Fruit fly (Drosophila melanogaster) whole organism, prepupa: ENCODE results near the gene wg.

ENCODE experiments used
- CG10631 ChIP-seq: fragments of 200-800 bp; sonication (Bioruptor generic); optimal IDR thresholded peaks from 2 replicates; lab custom pipeline; 2016; ENCODE audit warnings: missing biosample characterization, missing genetic modification characterization
- CG11294 ChIP-seq: fragments of 200-800 bp; sonication (Bioruptor generic); IDR thresholded peaks from 2 replicates; pipeline ENCODE4 v1.3.6; 2022; ENCODE audit warnings: missing biosample characterization, missing genetic modification characterization
- CG11762 ChIP-seq: fragments of 200-800 bp; sonication (Bioruptor generic); optimal IDR thresholded peaks from 3 replicates; lab custom pipeline; 2016; ENCODE audit warnings: missing biosample characterization, missing genetic modification characterization; ENCODE audit not compliant: insufficient read depth
- CG11902 ChIP-seq: fragments of 200-800 bp; sonication (Bioruptor generic); optimal IDR thresholded peaks from 3 replicates; lab custom pipeline; 2016; ENCODE audit warnings: missing biosample characterization, missing genetic modification characterization
- CG15336 ChIP-seq: fragments of 200-800 bp; sonication (Bioruptor generic); IDR thresholded peaks from 2 replicates; pipeline ENCODE4 v1.3.6; 2022; ENCODE audit warnings: missing biosample characterization, missing genetic modification characterization
- CG1621 ChIP-seq: fragments of 200-800 bp; sonication (Bioruptor generic); optimal IDR thresholded peaks from 3 replicates; lab custom pipeline; 2018; ENCODE audit warnings: missing biosample characterization, mild to moderate bottlenecking, missing genetic modification characterization
- CG3032 ChIP-seq: fragments of 200-800 bp; optimal IDR thresholded peaks from 2 replicates; lab custom pipeline; 2019; ENCODE audit warnings: missing biosample characterization, mild to moderate bottlenecking, missing genetic modification characterization, moderate library complexity
- CG31627 ChIP-seq: fragments of 200-800 bp; sonication (Bioruptor generic); optimal IDR thresholded peaks from 3 replicates; lab custom pipeline; 2016; ENCODE audit warnings: missing biosample characterization, missing genetic modification characterization
- CG32006 ChIP-seq: fragments of 200-800 bp; sonication (Bioruptor generic); optimal IDR thresholded peaks from 3 replicates; lab custom pipeline; 2017; ENCODE audit warnings: missing biosample characterization, mild to moderate bottlenecking, missing genetic modification characterization
- CG3919 ChIP-seq: fragments of 200-800 bp; sonication (Bioruptor generic); optimal IDR thresholded peaks from 3 replicates; lab custom pipeline; 2016; ENCODE audit warnings: missing biosample characterization, missing genetic modification characterization
- CG4318 ChIP-seq: fragments of 200-800 bp; sonication (Bioruptor generic); optimal IDR thresholded peaks from 3 replicates; lab custom pipeline; 2017; ENCODE audit warnings: missing biosample characterization, mild to moderate bottlenecking, missing genetic modification characterization
- CG6163 ChIP-seq: fragments of 200-800 bp; sonication (Bioruptor generic); IDR thresholded peaks from 3 replicates; pipeline ENCODE4 v1.3.6; 2022; ENCODE audit warnings: missing biosample characterization, missing genetic modification characterization
- CG6276 ChIP-seq: fragments of 200-800 bp; sonication (Bioruptor generic); optimal IDR thresholded peaks from 2 replicates; lab custom pipeline; 2017; ENCODE audit warnings: missing biosample characterization, mild to moderate bottlenecking, missing genetic modification characterization
- CG6854 ChIP-seq: fragments of 200-800 bp; sonication (Bioruptor generic); optimal IDR thresholded peaks from 2 replicates; lab custom pipeline; 2017; ENCODE audit warnings: missing biosample characterization, mild to moderate bottlenecking, missing genetic modification characterization
- CG7368 ChIP-seq: fragments of 200-800 bp; sonication (Bioruptor generic); optimal IDR thresholded peaks from 3 replicates; lab custom pipeline; 2016; ENCODE audit warnings: missing biosample characterization, missing genetic modification characterization
- CG8119 ChIP-seq: fragments of 200-800 bp; sonication (Bioruptor generic); IDR thresholded peaks from 3 replicates; pipeline ENCODE4 v1.3.6; 2022; ENCODE audit warnings: missing biosample characterization, missing genetic modification characterization
- Eip78C ChIP-seq: fragments of 200-800 bp; sonication (Bioruptor generic); peaks from one replicate; lab custom pipeline; 2016; ENCODE audit warnings: missing biosample characterization, missing genetic modification characterization
- Eip93F ChIP-seq: fragments of 200-800 bp; sonication (Bioruptor generic); optimal IDR thresholded peaks from 2 replicates; lab custom pipeline; 2016; ENCODE audit warnings: missing biosample characterization, mild to moderate bottlenecking, missing genetic modification characterization
- Ets96B ChIP-seq: fragments of 200-800 bp; optimal IDR thresholded peaks from 2 replicates; lab custom pipeline; 2019; ENCODE audit warnings: missing biosample characterization, mild to moderate bottlenecking, missing genetic modification characterization, moderate library complexity
- Hr38 ChIP-seq: sonication (Bioruptor generic); optimal IDR thresholded peaks from 2 replicates; lab custom pipeline; 2016; ENCODE audit warnings: missing biosample characterization, missing genetic modification characterization
- Hr39 ChIP-seq: fragments of 200-800 bp; sonication (Bioruptor generic); optimal IDR thresholded peaks from 2 replicates; lab custom pipeline; 2016; ENCODE audit warnings: missing biosample characterization, missing genetic modification characterization
- Hr4 ChIP-seq: fragments of 200-800 bp; sonication (Bioruptor generic); optimal IDR thresholded peaks from 3 replicates; lab custom pipeline; 2016; ENCODE audit warnings: missing biosample characterization, missing genetic modification characterization
- Met ChIP-seq: fragments of 200-800 bp; sonication (Bioruptor generic); optimal IDR thresholded peaks from 3 replicates; lab custom pipeline; 2016; ENCODE audit warnings: missing biosample characterization, missing genetic modification characterization
- OdsH ChIP-seq: fragments of 200-800 bp; sonication (Bioruptor generic); optimal IDR thresholded peaks from 3 replicates; lab custom pipeline; 2016; ENCODE audit warnings: missing biosample characterization, missing genetic modification characterization
- Smox ChIP-seq: fragments of 200-800 bp; sonication (Bioruptor generic); optimal IDR thresholded peaks from 3 replicates; lab custom pipeline; 2016; ENCODE audit warnings: missing biosample characterization, missing genetic modification characterization
- Sox102F ChIP-seq: fragments of 200-800 bp; sonication (Bioruptor generic); optimal IDR thresholded peaks from 2 replicates; lab custom pipeline; 2016; ENCODE audit warnings: missing biosample characterization, mild to moderate bottlenecking, missing genetic modification characterization
- Sox14 ChIP-seq: fragments of 200-800 bp; sonication (Bioruptor generic); optimal IDR thresholded peaks from 3 replicates; lab custom pipeline; 2016; ENCODE audit warnings: missing biosample characterization, missing genetic modification characterization
- Sox15 ChIP-seq: fragments of 200-800 bp; sonication (Bioruptor generic); optimal IDR thresholded peaks from 3 replicates; lab custom pipeline; 2016; ENCODE audit warnings: missing biosample characterization, missing genetic modification characterization
- achi ChIP-seq: fragments of 200-800 bp; sonication (Bioruptor generic); optimal IDR thresholded peaks from 3 replicates; lab custom pipeline; 2016; ENCODE audit warnings: missing biosample characterization, missing genetic modification characterization
- acj6 ChIP-seq: fragments of 200-800 bp; sonication (Bioruptor generic); optimal IDR thresholded peaks from 3 replicates; lab custom pipeline; 2016; ENCODE audit warnings: missing biosample characterization, missing genetic modification characterization
- cyc ChIP-seq: fragments of 200-800 bp; sonication (Bioruptor generic); optimal IDR thresholded peaks from 3 replicates; lab custom pipeline; 2016; ENCODE audit warnings: missing biosample characterization, missing genetic modification characterization
- esn ChIP-seq: fragments of 200-800 bp; sonication (Bioruptor generic); optimal IDR thresholded peaks from 2 replicates; lab custom pipeline; 2016; ENCODE audit warnings: missing biosample characterization, mild to moderate bottlenecking, missing genetic modification characterization, moderate library complexity
- fd59A ChIP-seq: fragments of 200-800 bp; sonication (Bioruptor generic); optimal IDR thresholded peaks from 2 replicates; lab custom pipeline; 2017; ENCODE audit warnings: missing biosample characterization, mild to moderate bottlenecking, missing genetic modification characterization, missing genetic modification reagents
- fd85E ChIP-seq: fragments of 200-800 bp; sonication (Bioruptor generic); optimal IDR thresholded peaks from 3 replicates; lab custom pipeline; 2016; ENCODE audit warnings: missing biosample characterization, missing genetic modification characterization
- fkh ChIP-seq: fragments of 200-800 bp; sonication (Bioruptor generic); optimal IDR thresholded peaks from 3 replicates; lab custom pipeline; 2017; ENCODE audit warnings: missing biosample characterization, mild to moderate bottlenecking, missing genetic modification characterization, moderate library complexity
- lz ChIP-seq: fragments of 200-800 bp; sonication (Bioruptor generic); optimal IDR thresholded peaks from 3 replicates; lab custom pipeline; 2016; ENCODE audit warnings: missing biosample characterization, missing genetic modification characterization
- pdm3 ChIP-seq: fragments of 200-800 bp; sonication (Bioruptor generic); optimal IDR thresholded peaks from 3 replicates; lab custom pipeline; 2016; ENCODE audit warnings: missing biosample characterization, missing genetic modification characterization
- salr ChIP-seq, 2 experiments: fragments of 200-800 bp; sonication (Bioruptor generic); optimal IDR thresholded peaks; 3 replicates each; lab custom pipeline; 2016 to 2018; ENCODE audit warnings: missing biosample characterization in 2 of 2, missing genetic modification characterization in 2 of 2, mild to moderate bottlenecking in 1 of 2
- spab ChIP-seq: fragments of 200-800 bp; sonication (Bioruptor generic); optimal IDR thresholded peaks from 2 replicates; lab custom pipeline; 2017; ENCODE audit warnings: missing biosample characterization, mild to moderate bottlenecking, missing genetic modification characterization, missing genetic modification reagents
- ss ChIP-seq, 2 experiments: fragments of 200-800 bp; sonication (Bioruptor generic); optimal IDR thresholded peaks; 2 replicates in 1 of 2; 3 replicates in 1 of 2; lab custom pipeline; 2017 to 2018; ENCODE audit warnings: mild to moderate bottlenecking in 2 of 2, missing biosample characterization in 2 of 2, missing genetic modification characterization in 2 of 2, moderate library complexity in 1 of 2
- topi ChIP-seq: fragments of 200-800 bp; sonication (Bioruptor generic); optimal IDR thresholded peaks from 3 replicates; lab custom pipeline; 2016; ENCODE audit warnings: missing biosample characterization, missing genetic modification characterization

Gene wg

DNA sequence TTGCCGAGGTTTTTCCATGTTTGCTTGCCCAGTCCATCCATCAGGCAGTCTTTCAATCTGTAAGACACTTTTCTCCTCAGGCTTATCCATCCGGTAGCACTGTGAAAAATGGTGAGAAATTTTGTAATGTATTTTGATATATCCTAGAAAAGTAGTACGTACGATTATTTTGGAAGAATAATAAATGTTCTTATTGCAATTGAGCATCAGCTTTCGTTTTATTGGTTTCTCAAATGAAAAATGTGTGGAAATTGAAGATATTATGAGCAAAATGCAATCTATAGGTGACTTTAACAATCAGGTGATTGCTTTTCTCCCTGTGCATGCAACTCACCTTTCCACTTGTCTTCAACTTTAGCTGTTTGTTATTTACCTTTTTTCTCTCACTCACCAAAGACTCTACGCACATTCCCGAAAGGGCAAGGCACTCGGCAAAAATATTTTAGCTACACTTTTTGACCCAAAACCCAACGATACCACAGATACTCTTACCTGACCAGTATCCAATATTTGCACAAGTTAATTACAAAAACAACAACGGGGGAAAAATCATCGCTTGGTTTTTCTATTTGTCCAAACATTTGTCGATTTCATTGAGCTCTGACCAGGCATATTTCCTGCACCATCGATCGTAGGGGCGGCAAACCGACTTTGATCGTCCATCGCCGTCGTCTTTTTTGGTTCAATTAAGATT is 29.2 kb upstream of the wg start:
- TF ChIP-seq Hr4 (GFP tag; lab: Kevin White, UChicago) = peak; percentile 45
- peak; percentile 13 for TF ChIP-seq CG6276
- peak; percentile 45 for TF ChIP-seq CG4318 (GFP tag; lab: Kevin White, UChicago)
- TF ChIP-seq CG8119 (GFP tag; lab: Robert Waterston, UW) = peak; percentile 25; the same call in 1 of the 3 replicates
- TF ChIP-seq CG32006 = peak; percentile 62
- no peak for TF ChIP-seq CG11902 (GFP tag; lab: Kevin White, UChicago)
- peak; percentile 5 for TF ChIP-seq CG11762 (GFP tag; lab: Kevin White, UChicago)
- TF ChIP-seq fkh (GFP tag; lab: Kevin White, UChicago) = peak; percentile 17
- no peak for TF ChIP-seq CG6163 (GFP tag; lab: Robert Waterston, UW)
- peak; percentile 75 for TF ChIP-seq Eip78C (GFP tag; lab: Kevin White, UChicago)
- no peak for TF ChIP-seq CG10631 (GFP tag; lab: Kevin White, UChicago)

DNA sequence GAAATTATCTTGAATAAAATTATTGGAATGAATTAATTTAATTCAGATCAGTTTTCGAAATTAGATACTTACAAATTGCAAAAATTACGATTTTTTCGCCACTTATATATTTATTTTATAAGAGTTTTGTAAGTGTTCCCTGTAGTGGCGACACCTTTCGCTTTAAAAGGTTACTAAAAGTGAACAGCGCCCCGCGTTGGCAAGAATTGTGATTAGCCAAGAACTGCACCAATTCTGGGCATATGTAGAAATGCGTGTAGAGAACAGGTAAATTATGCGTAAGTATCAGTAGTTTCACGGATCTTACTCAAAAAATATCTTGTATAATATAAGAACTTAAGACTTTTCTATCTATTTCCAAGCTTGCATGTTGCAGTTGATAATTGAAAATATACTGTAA is 25.5 kb upstream of the wg start:
- TF ChIP-seq Smox (peak; percentile 11), CG11902 (GFP tag; lab: Kevin White, UChicago) (peak; percentile 46), CG1621 (no peak), Sox15 (peak; percentile 1), spab (GFP tag; lab: Kevin White, UChicago) (no peak), Sox102F (no peak), CG11294 (GFP tag; lab: Robert Waterston, UW) (no peak), Hr4 (GFP tag; lab: Kevin White, UChicago) (no peak), CG6854 (GFP tag; lab: Kevin White, UChicago) (no peak), topi (GFP tag; lab: Kevin White, UChicago) (peak; percentile 36), CG3919 (GFP tag; lab: Kevin White, UChicago) (peak; percentile 20), CG3032 (tag; lab: Kevin White, UChicago) (peak; percentile 32), Eip78C (GFP tag; lab: Kevin White, UChicago) (peak; percentile 56), lz (GFP tag; lab: Kevin White, UChicago) (peak; percentile 56), CG31627 (peak; percentile 76), fkh (GFP tag; lab: Kevin White, UChicago) (peak; percentile 26), Eip93F (GFP tag; lab: Kevin White, UChicago) (no peak), CG15336 (no peak), ss (GFP tag; optimal IDR thresholded peaks at IDR 0.05; lab: Kevin White, UChicago) (no peak), Hr38 (GFP tag; lab: Kevin White, UChicago) (no peak), CG7368 (GFP tag; lab: Kevin White, UChicago) (no peak), acj6 (peak; percentile 47), OdsH (peak; percentile 6), pdm3 (peak; percentile 29), Hr39 (GFP tag; lab: Kevin White, UChicago) (peak; percentile 70), cyc (GFP tag; lab: Kevin White, UChicago) (peak; percentile 59), CG4318 (GFP tag; lab: Kevin White, UChicago) (no peak), Ets96B (tag; lab: Kevin White, UChicago) (no peak), achi (GFP tag; lab: Kevin White, UChicago) (no peak), CG32006 (no peak), Sox14 (GFP tag; lab: Kevin White, UChicago) (peak; percentile 46), fd85E (GFP tag; lab: Kevin White, UChicago) (no peak), salr (GFP tag; optimal IDR thresholded peaks at IDR 0.05; lab: Kevin White, UChicago) (peak in 1 of 2 experiments; percentile 34), Met (peak; percentile 29), esn (peak; percentile 51), fd59A (no peak)
